Worm (Caenorhabditis elegans): ENCODE measurements around the gene unc-50.

- TF ChIP-seq rnt-1 (tag; optimal IDR thresholded peaks at IDR 0.05) = no peak
- no peak for TF ChIP-seq lin-39 (tag; optimal IDR thresholded peaks at IDR 0.05)
- no peak for TF ChIP-seq nhr-12 (tag; optimal IDR thresholded peaks at IDR 0.05)
- no peak for TF ChIP-seq snpc-4 (tag; optimal IDR thresholded peaks at IDR 0.05)
These were observed 39.1 kb downstream of the unc-50 start, which contains the start of gene pad-2 for ce11 chrIII:10278826-10279225.

Data from whole organism, L1 larva.